Fruit fly (Drosophila melanogaster) Kc167 (cell line): Measurements from ENCODE around the gene CG4576.

Experiments used
- Myc ChIP-seq: fragments of >200 bp; optimal IDR thresholded peaks from 2 replicates; lab custom pipeline; 2017; ENCODE audit warnings: missing external identifiers
- Sin3A ChIP-seq: fragments of >200 bp; optimal IDR thresholded peaks from 2 replicates; lab custom pipeline; 2018; ENCODE audit warnings: missing external identifiers
- h ChIP-seq: fragments of >200 bp; optimal IDR thresholded peaks from 3 replicates; lab custom pipeline; 2018; ENCODE audit warnings: missing external identifiers
- insv ChIP-seq: fragments of >200 bp; optimal IDR thresholded peaks from 3 replicates; lab custom pipeline; 2018; ENCODE audit warnings: missing external identifiers
- psq ChIP-seq: fragments of >200 bp; optimal IDR thresholded peaks from 2 replicates; lab custom pipeline; 2017; ENCODE audit warnings: missing external identifiers
- ttk ChIP-seq: sonication (Bioruptor generic); optimal IDR thresholded peaks from 2 replicates; lab custom pipeline; 2017; ENCODE audit warnings: missing external identifiers

CG4576 gene

DNA sequence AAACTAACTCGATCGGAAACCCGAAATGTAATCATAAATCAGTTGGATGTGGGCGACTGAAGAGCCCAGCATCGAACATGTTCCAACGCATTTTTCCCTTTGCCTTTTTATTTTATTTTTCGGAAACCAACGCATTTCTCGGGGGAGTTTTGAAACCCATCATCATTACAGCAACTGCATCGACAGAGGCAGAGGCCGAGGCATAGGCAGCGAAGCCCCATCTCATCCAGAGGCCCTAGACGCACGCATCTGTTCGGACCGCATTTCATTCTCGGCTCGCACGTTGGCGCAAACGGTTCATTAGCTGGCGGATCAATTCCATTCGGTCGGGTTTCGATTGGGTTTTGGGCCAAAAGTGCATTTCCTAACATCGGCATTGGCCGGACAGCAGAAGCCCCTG, at the start of gene CG4576:
TSS of gene CG4576 (plus strand) at position 227 of the 400 bp plus-strand sequence.
- no peak for TF ChIP-seq psq (lab: Kevin White, UChicago)
- no peak for TF ChIP-seq h (lab: Kevin White, UChicago)
- TF ChIP-seq ttk = no peak

DNA sequence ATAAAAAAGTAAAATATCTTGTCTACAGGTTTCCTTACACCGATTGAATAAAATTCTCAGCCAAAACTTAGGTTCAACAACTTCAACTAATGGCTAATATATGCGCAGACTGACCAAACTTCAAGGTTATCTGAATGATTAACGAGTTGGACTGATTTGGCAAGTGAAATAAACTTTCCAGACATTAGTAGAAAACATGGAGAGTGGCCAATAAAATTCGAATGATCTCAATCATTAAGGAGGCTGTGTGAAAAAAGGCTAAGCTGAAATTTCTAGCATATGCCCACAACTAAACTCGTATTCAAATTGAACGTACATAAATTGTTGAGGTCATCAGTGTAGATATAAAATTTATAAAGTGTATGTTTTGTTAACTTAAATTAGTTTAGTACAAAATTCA, 46.0 kb upstream of the CG4576 start, which contains the start of gene CG5614:
TSS of gene CG5614 (plus strand) at position 301 of the 400 bp plus-strand sequence.
- no peak for TF ChIP-seq h (lab: Kevin White, UChicago)
- no peak for TF ChIP-seq insv (lab: Kevin White, UChicago)
- no peak for TF ChIP-seq Myc (lab: Kevin White, UChicago)
- no peak for TF ChIP-seq Sin3A (lab: Kevin White, UChicago)
- no peak for TF ChIP-seq ttk
- TF ChIP-seq psq (lab: Kevin White, UChicago) = no peak

- no peak for TF ChIP-seq ttk
- no peak for TF ChIP-seq insv (lab: Kevin White, UChicago)
- no peak for TF ChIP-seq h (lab: Kevin White, UChicago)
- TF ChIP-seq Myc (lab: Kevin White, UChicago) = no peak
- no peak for TF ChIP-seq Sin3A (lab: Kevin White, UChicago)
These were observed 41.2 kb upstream of the CG4576 start for dm6 chr3R:15784298-15784697.

DNA sequence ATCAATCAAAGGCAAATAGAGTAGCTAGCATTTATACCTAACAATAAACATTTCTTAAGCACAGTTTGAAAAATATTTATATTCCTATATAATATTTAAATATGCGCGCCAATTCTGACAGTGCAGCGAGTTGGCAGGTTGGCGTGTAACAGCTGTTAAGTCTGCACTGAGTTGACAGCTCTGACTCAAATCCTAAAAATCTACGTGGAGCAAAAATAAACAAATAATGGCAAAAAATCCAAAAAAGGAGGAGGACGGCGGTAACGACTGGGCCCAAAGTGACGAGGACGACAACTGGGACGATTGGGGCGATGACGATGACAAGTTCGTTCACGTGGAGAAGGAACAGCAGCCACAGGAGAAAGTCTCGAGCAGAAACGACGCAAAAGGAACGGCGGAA, 39.0 kb upstream of the CG4576 start, which contains the start of gene CG9590:
TSS of gene CG9590 (plus strand) at position 166 of the 400 bp plus-strand sequence.
- TF ChIP-seq Sin3A (lab: Kevin White, UChicago) (no peak), ttk (no peak), Myc (lab: Kevin White, UChicago) (no peak), psq (lab: Kevin White, UChicago) (no peak), h (lab: Kevin White, UChicago) (no peak), insv (lab: Kevin White, UChicago) (no peak)

dm6 chr3R:15788221-15788620, 37.3 kb upstream of the CG4576 start, which contains the start of gene Uros2:
TSS of gene Uros2 (plus strand) at chr3R:15788521.
- no peak for TF ChIP-seq Myc (lab: Kevin White, UChicago)
- TF ChIP-seq insv (lab: Kevin White, UChicago) = no peak
- TF ChIP-seq Sin3A (lab: Kevin White, UChicago) = no peak
- no peak for TF ChIP-seq h (lab: Kevin White, UChicago)
- no peak for TF ChIP-seq ttk

DNA sequence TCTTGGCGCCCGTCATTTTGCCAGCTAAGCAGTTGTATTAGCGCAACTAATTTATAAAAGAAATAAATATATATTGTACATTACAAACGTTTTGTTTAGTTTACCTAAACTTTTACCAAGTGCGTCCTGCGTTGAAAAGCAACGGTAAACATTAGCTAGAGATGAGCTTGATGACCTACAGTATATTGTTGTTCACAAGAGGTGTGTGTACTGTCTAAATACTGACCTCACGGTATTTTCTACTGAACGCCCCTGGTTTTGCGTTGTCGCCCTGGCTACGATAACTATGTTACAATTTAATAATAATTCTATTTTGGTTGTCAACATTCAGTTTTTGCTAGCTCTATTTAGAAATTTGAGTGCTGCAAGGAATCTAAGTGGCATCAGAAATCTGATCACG, 33.1 kb upstream of the CG4576 start, which contains the start of gene Acyp2:
TSS of gene Acyp2 (plus strand) at position 262 of the 400 bp plus-strand sequence.
- TF ChIP-seq h (lab: Kevin White, UChicago) (no peak), psq (lab: Kevin White, UChicago) (no peak), insv (lab: Kevin White, UChicago) (no peak), ttk (no peak), Sin3A (lab: Kevin White, UChicago) (no peak), Myc (lab: Kevin White, UChicago) (no peak)

DNA sequence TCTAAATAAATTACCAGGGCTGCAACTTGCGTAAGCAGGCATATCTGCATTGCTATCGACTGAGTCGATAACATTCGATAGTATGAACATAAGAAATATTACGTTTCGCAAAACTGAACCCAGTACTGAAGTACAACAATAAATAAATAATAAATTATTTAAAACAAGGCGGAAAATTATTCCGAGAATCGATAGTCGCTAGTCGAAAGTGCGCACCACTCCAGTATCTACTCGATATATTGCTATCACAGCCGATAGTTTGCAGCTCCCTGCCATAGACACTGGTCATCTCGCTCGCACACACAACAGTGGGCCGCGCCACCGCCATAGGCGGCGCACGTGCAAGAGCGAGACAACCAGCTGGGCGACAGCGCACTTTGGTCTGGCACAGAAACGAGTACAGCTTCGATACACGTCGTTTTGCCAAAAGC, 32.2 kb upstream of the CG4576 start, which contains the start of gene nsl1:
TSS of gene nsl1 (plus strand) at position 411 of the 431 bp plus-strand sequence.
- TF ChIP-seq Sin3A (lab: Kevin White, UChicago) = no peak
- TF ChIP-seq psq (lab: Kevin White, UChicago) = no peak
- no peak for TF ChIP-seq h (lab: Kevin White, UChicago)
- no peak for TF ChIP-seq insv (lab: Kevin White, UChicago)
- no peak for TF ChIP-seq Myc (lab: Kevin White, UChicago)
- TF ChIP-seq ttk = no peak

- TF ChIP-seq ttk (no peak), Sin3A (lab: Kevin White, UChicago) (no peak), insv (lab: Kevin White, UChicago) (no peak), psq (lab: Kevin White, UChicago) (no peak), Myc (lab: Kevin White, UChicago) (no peak), h (lab: Kevin White, UChicago) (no peak)
These were observed 31.3 kb upstream of the CG4576 start for dm6 chr3R:15794258-15794727.

- no peak for TF ChIP-seq insv (lab: Kevin White, UChicago)
- no peak for TF ChIP-seq ttk
- no peak for TF ChIP-seq psq (lab: Kevin White, UChicago)
- TF ChIP-seq h (lab: Kevin White, UChicago) = no peak
- no peak for TF ChIP-seq Sin3A (lab: Kevin White, UChicago)
These were observed 23.5 kb upstream of the CG4576 start, which contains the start of gene CG9593 for dm6 chr3R:15802006-15802405. TSS of gene CG9593 (plus strand) at chr3R:15802275.

dm6 chr3R:15803502-15804461, 21.8 kb upstream of the CG4576 start, which contains the start of gene alpha-Man-IIb:
TSS of gene alpha-Man-IIb (plus strand) at chr3R:15804248.
- TF ChIP-seq psq (lab: Kevin White, UChicago) (peak; percentile 74), Myc (lab: Kevin White, UChicago) (no peak), ttk (no peak)

DNA sequence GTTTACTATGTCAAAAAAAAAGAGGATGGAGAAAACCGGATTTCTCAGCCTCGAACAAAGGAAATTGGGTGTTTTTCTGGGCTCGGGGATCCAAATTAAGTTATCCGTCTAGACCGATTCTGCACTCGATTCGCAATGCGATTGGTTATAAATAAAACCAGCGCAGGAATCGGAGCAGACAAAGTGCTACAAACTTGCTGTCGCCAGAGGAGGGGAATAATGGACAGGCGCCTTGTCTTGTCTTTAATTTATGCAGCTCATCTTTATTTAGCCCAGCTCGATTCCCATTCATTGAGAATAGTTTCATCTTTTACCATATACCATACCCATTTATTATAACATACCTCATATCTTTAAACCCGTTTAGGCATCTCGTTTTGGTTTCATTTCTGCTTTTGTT, 20.9 kb upstream of the CG4576 start:
- TF ChIP-seq ttk = no peak

DNA sequence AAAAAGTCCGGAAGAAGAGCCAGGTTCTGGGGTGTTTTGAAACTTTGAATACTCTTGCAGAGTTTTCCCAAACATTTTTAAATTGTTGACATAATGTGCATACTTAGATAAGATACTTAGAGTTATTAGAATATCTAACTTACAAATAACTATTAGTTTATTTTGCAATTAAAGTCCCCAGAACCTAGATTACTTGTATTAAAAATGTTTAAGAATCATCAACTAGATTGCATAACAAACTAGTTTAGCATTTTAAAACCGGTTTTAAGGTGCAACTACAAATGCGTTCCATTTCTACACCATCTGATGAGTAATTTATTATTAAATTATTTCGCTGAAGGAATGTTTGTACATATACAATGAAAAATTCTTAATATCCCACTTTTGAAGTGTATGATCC, 19.2 kb upstream of the CG4576 start:
- TF ChIP-seq psq (lab: Kevin White, UChicago) = no peak
- TF ChIP-seq insv (lab: Kevin White, UChicago) = no peak
- TF ChIP-seq Myc (lab: Kevin White, UChicago) = no peak
- no peak for TF ChIP-seq h (lab: Kevin White, UChicago)
- no peak for TF ChIP-seq ttk
- no peak for TF ChIP-seq Sin3A (lab: Kevin White, UChicago)
